Fruit fly (Drosophila melanogaster) whole organism: Measurements from ENCODE around the gene FoxL1.

Experiments
- CG8478 ChIP-seq: fragments of >200 bp; optimal IDR thresholded peaks from 2 replicates; lab custom pipeline; 2018; ENCODE audit warnings: inconsistent platforms
- Dll ChIP-seq: fragments of >200 bp; optimal IDR thresholded peaks from 2 replicates; lab custom pipeline; 2017
- EcR ChIP-seq, 2 experiments: fragments of >200 bp; optimal IDR thresholded peaks; 2 replicates each; lab custom pipeline; 2017; ENCODE audit warnings: missing biosample characterization in 2 of 2, missing genetic modification characterization in 2 of 2, missing genetic modification reagents in 2 of 2
- pan ChIP-seq: fragments of >200 bp; optimal IDR thresholded peaks from 2 replicates; lab custom pipeline; 2017
- psq ChIP-seq: fragments of >200 bp; optimal IDR thresholded peaks from 2 replicates; lab custom pipeline; 2017
- usp ChIP-seq: fragments of >200 bp; optimal IDR thresholded peaks from 2 replicates; lab custom pipeline; 2017; ENCODE audit warnings: missing biosample characterization, missing genetic modification characterization, mixed read lengths

Gene FoxL1

dm6 chr3L:4018228-4018928 lies at the start of gene FoxL1:
Gene FoxL1 (plus strand): TSS chr3L:4018878.
- TF ChIP-seq usp (GFP tag; lab: Kevin White, UChicago): no peak
- no peak for TF ChIP-seq EcR (GFP tag; optimal IDR thresholded peaks at IDR 0.05; lab: Kevin White, UChicago)
- no peak for TF ChIP-seq Dll (lab: Kevin White, UChicago)
- TF ChIP-seq psq (lab: Kevin White, UChicago): no peak

- no peak for TF ChIP-seq psq (lab: Kevin White, UChicago)
- TF ChIP-seq EcR (GFP tag; optimal IDR thresholded peaks at IDR 0.05; lab: Kevin White, UChicago): no peak
- no peak for TF ChIP-seq Dll (lab: Kevin White, UChicago)
- no peak for TF ChIP-seq pan
- TF ChIP-seq usp (GFP tag; lab: Kevin White, UChicago): no peak
Measured at dm6 chr3L:3970372-3971031, 48.2 kb upstream of the FoxL1 start.

- TF ChIP-seq pan (no peak), Dll (lab: Kevin White, UChicago) (no peak), psq (lab: Kevin White, UChicago) (no peak), EcR (GFP tag; optimal IDR thresholded peaks at IDR 0.05; lab: Kevin White, UChicago) (no peak), CG8478 (no peak), usp (GFP tag; lab: Kevin White, UChicago) (no peak)
Measured at dm6 chr3L:3972599-3972998, 46.1 kb upstream of the FoxL1 start, which contains the start of gene CG43915. Gene CG43915 (plus strand): TSS chr3L:3972899.

dm6 chr3L:3976438-3976837 lies 42.2 kb upstream of the FoxL1 start:
- TF ChIP-seq CG8478 (no peak), EcR (GFP tag; optimal IDR thresholded peaks at IDR 0.05; lab: Kevin White, UChicago) (no peak), usp (GFP tag; lab: Kevin White, UChicago) (no peak), pan (no peak), Dll (lab: Kevin White, UChicago) (no peak), psq (lab: Kevin White, UChicago) (no peak)

dm6 chr3L:3977622-3978355 lies 40.9 kb upstream of the FoxL1 start:
- TF ChIP-seq Dll (lab: Kevin White, UChicago) (no peak), CG8478 (no peak), psq (lab: Kevin White, UChicago) (no peak), pan (no peak), EcR (GFP tag; optimal IDR thresholded peaks at IDR 0.05; lab: Kevin White, UChicago) (no peak), usp (GFP tag; lab: Kevin White, UChicago) (no peak)

- TF ChIP-seq Dll (lab: Kevin White, UChicago) (no peak), CG8478 (no peak), usp (GFP tag; lab: Kevin White, UChicago) (no peak), pan (no peak), psq (lab: Kevin White, UChicago) (no peak), EcR (GFP tag; optimal IDR thresholded peaks at IDR 0.05; lab: Kevin White, UChicago) (no peak)
Measured at dm6 chr3L:3978762-3979516, 39.7 kb upstream of the FoxL1 start.

- TF ChIP-seq Dll (lab: Kevin White, UChicago): no peak
- TF ChIP-seq psq (lab: Kevin White, UChicago): no peak
- no peak for TF ChIP-seq CG8478
- no peak for TF ChIP-seq pan
- no peak for TF ChIP-seq usp (GFP tag; lab: Kevin White, UChicago)
- no peak for TF ChIP-seq EcR (GFP tag; optimal IDR thresholded peaks at IDR 0.05; lab: Kevin White, UChicago)
Measured at dm6 chr3L:3980027-3980426, 38.7 kb upstream of the FoxL1 start.

- TF ChIP-seq EcR (GFP tag; optimal IDR thresholded peaks at IDR 0.05; lab: Kevin White, UChicago): no peak
Measured at dm6 chr3L:3983466-3983946, 35.2 kb upstream of the FoxL1 start, which contains the start of gene scrt. Gene scrt (plus strand): TSS chr3L:3983896.

- TF ChIP-seq CG8478 (no peak), usp (GFP tag; lab: Kevin White, UChicago) (no peak), pan (no peak), Dll (lab: Kevin White, UChicago) (no peak), EcR (GFP tag; optimal IDR thresholded peaks at IDR 0.05; lab: Kevin White, UChicago) (no peak), psq (lab: Kevin White, UChicago) (no peak)
Measured at dm6 chr3L:3995554-3995953, 23.1 kb upstream of the FoxL1 start.

- TF ChIP-seq Dll (lab: Kevin White, UChicago) (no peak), usp (GFP tag; lab: Kevin White, UChicago) (no peak), CG8478 (no peak), psq (lab: Kevin White, UChicago) (no peak), EcR (GFP tag; optimal IDR thresholded peaks at IDR 0.05; lab: Kevin White, UChicago) (no peak), pan (no peak)
Measured at dm6 chr3L:4000711-4001110, 18.0 kb upstream of the FoxL1 start.

dm6 chr3L:4001500-4001899 lies 17.2 kb upstream of the FoxL1 start:
- TF ChIP-seq usp (GFP tag; lab: Kevin White, UChicago) (no peak), EcR (GFP tag; optimal IDR thresholded peaks at IDR 0.05; lab: Kevin White, UChicago) (no peak), pan (no peak), Dll (lab: Kevin White, UChicago) (no peak), psq (lab: Kevin White, UChicago) (no peak), CG8478 (no peak)
